Fruit fly (Drosophila melanogaster) whole organism, prepupa: ENCODE measurements around the gene CG9257.
A peak's percentile ranks its signal among the peaks of the same experiment; 100 is the strongest.

ENCODE experiments used
- Blimp-1 ChIP-seq: fragments of 200-800 bp; sonication (Bioruptor generic); optimal IDR thresholded peaks from 3 replicates; lab custom pipeline; 2017; ENCODE audit warnings: missing biosample characterization, missing genetic modification characterization, mild to moderate bottlenecking, moderate library complexity, missing genetic modification reagents
- Ets96B ChIP-seq: fragments of 200-800 bp; optimal IDR thresholded peaks from 2 replicates; lab custom pipeline; 2019; ENCODE audit warnings: missing biosample characterization, mild to moderate bottlenecking, missing genetic modification characterization, moderate library complexity

dm6 chr2L:21107651-21108489 lies 5.3 kb downstream of the CG9257 start:
- peak; percentile 44 for TF ChIP-seq Ets96B (tag; lab: Kevin White, UChicago)
- no peak for TF ChIP-seq Blimp-1 (GFP tag; lab: Kevin White, UChicago)
